Fruit fly (Drosophila melanogaster) whole organism, embryonic: ENCODE data around the gene CG14147.

ENCODE experiments used
- CG10431 ChIP-seq: fragments of 200-800 bp; sonication (Bioruptor generic); optimal IDR thresholded peaks from 3 replicates; lab custom pipeline; 2018; ENCODE audit warnings: missing biosample characterization, mild to moderate bottlenecking, missing genetic modification characterization
- CG10979 ChIP-seq: fragments of 200-800 bp; sonication (Bioruptor generic); optimal IDR thresholded peaks from 2 replicates; lab custom pipeline; 2018; ENCODE audit warnings: missing biosample characterization, mild to moderate bottlenecking, missing genetic modification characterization, moderate library complexity
- CG12391 ChIP-seq: fragments of 200-800 bp; sonication (Bioruptor generic); optimal IDR thresholded peaks from 3 replicates; lab custom pipeline; 2018; ENCODE audit warnings: missing biosample characterization, mild to moderate bottlenecking, missing genetic modification characterization, moderate library complexity
- CG13123 ChIP-seq: fragments of 200-800 bp; sonication (Bioruptor generic); optimal IDR thresholded peaks from 2 replicates; lab custom pipeline; 2016; ENCODE audit warnings: missing biosample characterization, missing genetic modification characterization
- CG14965 ChIP-seq: fragments of 200-800 bp; sonication (Bioruptor generic); optimal IDR thresholded peaks from 2 replicates; lab custom pipeline; 2016; ENCODE audit warnings: missing biosample characterization, missing genetic modification characterization, borderline replicate concordance
- CG1603 ChIP-seq: fragments of 200-800 bp; sonication (Bioruptor generic); optimal IDR thresholded peaks from 2 replicates; lab custom pipeline; 2019; ENCODE audit warnings: missing biosample characterization, mild to moderate bottlenecking, missing genetic modification characterization, moderate library complexity
- CG16815 ChIP-seq: fragments of 200-800 bp; sonication (Bioruptor generic); optimal IDR thresholded peaks from 3 replicates; lab custom pipeline; 2017; ENCODE audit warnings: missing biosample characterization, mild to moderate bottlenecking, missing genetic modification characterization
- CG17361 ChIP-seq: fragments of 200-800 bp; sonication (Bioruptor generic); IDR thresholded peaks from 3 replicates; pipeline ENCODE4 v1.3.6; 2022; ENCODE audit warnings: missing biosample characterization, missing genetic modification characterization
- CG17829 ChIP-seq: fragments of 200-800 bp; optimal IDR thresholded peaks from 2 replicates; lab custom pipeline; 2019; ENCODE audit warnings: missing biosample characterization, mild to moderate bottlenecking, missing genetic modification characterization, moderate library complexity
- CG2199 ChIP-seq: fragments of 200-800 bp; sonication (Bioruptor generic); IDR thresholded peaks from 3 replicates; pipeline ENCODE4 v1.3.6; 2022; ENCODE audit warnings: missing biosample characterization, missing genetic modification characterization
- CG30403 ChIP-seq: fragments of 200-800 bp; sonication (Bioruptor generic); optimal IDR thresholded peaks from 3 replicates; lab custom pipeline; 2016; ENCODE audit warnings: missing biosample characterization, missing genetic modification characterization
- CG30431 ChIP-seq: fragments of 200-800 bp; sonication (Bioruptor generic); optimal IDR thresholded peaks from 2 replicates; lab custom pipeline; 2017; ENCODE audit warnings: missing biosample characterization, missing genetic modification characterization
- CG3281 ChIP-seq: fragments of 200-800 bp; sonication (Bioruptor generic); optimal IDR thresholded peaks from 3 replicates; lab custom pipeline; 2017; ENCODE audit warnings: missing biosample characterization, mild to moderate bottlenecking, missing genetic modification characterization
- CG34376 ChIP-seq: fragments of 200-800 bp; sonication (Bioruptor generic); optimal IDR thresholded peaks from 2 replicates; lab custom pipeline; 2018; ENCODE audit warnings: missing biosample characterization, mild to moderate bottlenecking, missing genetic modification characterization
- CG4730 ChIP-seq: fragments of 200-800 bp; sonication (Bioruptor generic); IDR thresholded peaks from 2 replicates; pipeline ENCODE4 v1.3.6; 2022; ENCODE audit warnings: missing biosample characterization, missing genetic modification characterization
- CG6765 ChIP-seq: fragments of 200-800 bp; sonication (Bioruptor generic); optimal IDR thresholded peaks from 3 replicates; lab custom pipeline; 2017; ENCODE audit warnings: missing biosample characterization, mild to moderate bottlenecking, missing genetic modification characterization
- CG7556 ChIP-seq: fragments of 200-800 bp; sonication (Bioruptor generic); optimal IDR thresholded peaks from 2 replicates; lab custom pipeline; 2017; ENCODE audit warnings: missing biosample characterization, mild to moderate bottlenecking, missing genetic modification characterization
- CG8359 ChIP-seq: fragments of 200-800 bp; sonication (Bioruptor generic); optimal IDR thresholded peaks from 2 replicates; lab custom pipeline; 2017; ENCODE audit warnings: missing biosample characterization, mild to moderate bottlenecking, missing genetic modification characterization, borderline replicate concordance
- CG9932 ChIP-seq: fragments of 200-800 bp; sonication (Bioruptor generic); IDR thresholded peaks from 2 replicates; pipeline ENCODE4 v1.3.6; 2022; ENCODE audit warnings: missing biosample characterization, missing genetic modification characterization
- Dek ChIP-seq: fragments of 200-800 bp; sonication (Bioruptor generic); optimal IDR thresholded peaks from 3 replicates; lab custom pipeline; 2019; ENCODE audit warnings: missing biosample characterization, mild to moderate bottlenecking, missing genetic modification characterization, moderate library complexity
- Ets65A ChIP-seq: fragments of 200-800 bp; sonication (Bioruptor generic); peaks from one replicate; lab custom pipeline; 2016; ENCODE audit warnings: missing biosample characterization, missing genetic modification characterization
- Gsc ChIP-seq: fragments of 200-800 bp; sonication (Bioruptor generic); IDR thresholded peaks from 2 replicates; pipeline ENCODE4 v1.3.6; 2022; ENCODE audit warnings: missing biosample characterization, missing genetic modification characterization
- HLH4C ChIP-seq: fragments of 200-800 bp; sonication (Bioruptor generic); IDR thresholded peaks from 3 replicates; pipeline ENCODE4 v1.3.6; 2022; ENCODE audit warnings: missing biosample characterization, missing genetic modification characterization; ENCODE audit not compliant: partially characterized antibody
- Mad ChIP-seq: fragments of 200-800 bp; sonication (Bioruptor generic); optimal IDR thresholded peaks from 2 replicates; lab custom pipeline; 2016; ENCODE audit warnings: missing biosample characterization, missing genetic modification characterization
- Mes4 ChIP-seq: fragments of 200-800 bp; sonication (Bioruptor generic); optimal IDR thresholded peaks from 2 replicates; lab custom pipeline; 2016; ENCODE audit warnings: missing biosample characterization, missing genetic modification characterization
- Opbp ChIP-seq: fragments of 200-800 bp; sonication (Bioruptor generic); IDR thresholded peaks from 3 replicates; pipeline ENCODE4 v1.3.6; 2022; ENCODE audit warnings: missing biosample characterization, missing genetic modification characterization; ENCODE audit not compliant: partially characterized antibody
- Optix ChIP-seq: fragments of 200-800 bp; sonication (Bioruptor generic); IDR thresholded peaks from 3 replicates; pipeline ENCODE4 v1.3.6; 2022; ENCODE audit warnings: missing biosample characterization, missing genetic modification characterization
- PHDP ChIP-seq: fragments of 200-800 bp; sonication (Bioruptor generic); optimal IDR thresholded peaks from 3 replicates; lab custom pipeline; 2018; ENCODE audit warnings: missing biosample characterization, mild to moderate bottlenecking, missing genetic modification characterization, moderate library complexity
- Ptx1 ChIP-seq: fragments of 200-800 bp; sonication (Bioruptor generic); IDR thresholded peaks from 2 replicates; pipeline ENCODE4 v1.3.6; 2022; ENCODE audit warnings: missing biosample characterization, missing genetic modification characterization
- Sox102F ChIP-seq: fragments of 200-800 bp; sonication (Bioruptor generic); optimal IDR thresholded peaks from 2 replicates; lab custom pipeline; 2018; ENCODE audit warnings: missing biosample characterization, mild to moderate bottlenecking, missing genetic modification characterization, moderate library complexity
- Sry-δ ChIP-seq: fragments of 200-800 bp; sonication (Bioruptor generic); optimal IDR thresholded peaks from 2 replicates; lab custom pipeline; 2016; ENCODE audit warnings: missing biosample characterization, missing genetic modification characterization
- amos ChIP-seq: fragments of 200-800 bp; sonication (Bioruptor generic); IDR thresholded peaks from 2 replicates; pipeline ENCODE4 v1.3.6; 2022; ENCODE audit warnings: missing biosample characterization, missing genetic modification characterization; ENCODE audit not compliant: partially characterized antibody
- crc ChIP-seq: fragments of 200-800 bp; sonication (Bioruptor generic); optimal IDR thresholded peaks from 2 replicates; lab custom pipeline; 2016; ENCODE audit warnings: missing biosample characterization, missing genetic modification characterization
- dysf ChIP-seq: fragments of 200-800 bp; sonication (Bioruptor generic); IDR thresholded peaks from 3 replicates; pipeline ENCODE4 v1.3.6; 2022; ENCODE audit warnings: missing biosample characterization, missing genetic modification characterization
- exex ChIP-seq: fragments of 200-800 bp; sonication (Bioruptor generic); optimal IDR thresholded peaks from 4 replicates; lab custom pipeline; 2018; ENCODE audit warnings: missing biosample characterization, mild to moderate bottlenecking, missing genetic modification characterization, moderate library complexity
- gce ChIP-seq: fragments of 200-800 bp; sonication (Bioruptor generic); IDR thresholded peaks from 3 replicates; pipeline ENCODE4 v1.3.6; 2022; ENCODE audit warnings: missing biosample characterization, missing genetic modification characterization
- gem ChIP-seq: fragments of 200-800 bp; sonication (Bioruptor generic); optimal IDR thresholded peaks from 2 replicates; lab custom pipeline; 2019; ENCODE audit warnings: missing biosample characterization, mild to moderate bottlenecking, missing genetic modification characterization, moderate library complexity
- insv ChIP-seq, 2 experiments: fragments of 200-800 bp; sonication (Bioruptor generic); optimal IDR thresholded peaks; 3 replicates each; lab custom pipeline; 2016 to 2018; ENCODE audit warnings: missing biosample characterization in 2 of 2, missing genetic modification characterization in 2 of 2
- jigr1 ChIP-seq: fragments of 200-800 bp; sonication (Bioruptor generic); IDR thresholded peaks from 3 replicates; pipeline ENCODE4 v1.3.6; 2022; ENCODE audit warnings: missing biosample characterization, missing genetic modification characterization
- klu ChIP-seq: fragments of 200-800 bp; sonication (Bioruptor generic); IDR thresholded peaks from 2 replicates; pipeline ENCODE4 v1.3.6; 2022; ENCODE audit warnings: missing biosample characterization, missing genetic modification characterization
- lab ChIP-seq: fragments of 200-800 bp; sonication (Bioruptor generic); optimal IDR thresholded peaks from 3 replicates; lab custom pipeline; 2017; ENCODE audit warnings: missing biosample characterization, missing genetic modification characterization, mild to moderate bottlenecking, moderate library complexity, missing genetic modification reagents
- lilli ChIP-seq: fragments of 200-800 bp; sonication (Bioruptor generic); optimal IDR thresholded peaks from 3 replicates; lab custom pipeline; 2016; ENCODE audit warnings: missing biosample characterization, missing genetic modification characterization
- lola ChIP-seq, 3 experiments: fragments of >200 bp in 2 of 3; fragments of 200-800 bp in 1 of 3; sonication (Bioruptor generic) in 1 of 3; optimal IDR thresholded peaks; 2 replicates each; lab custom pipeline; 2017 to 2019; ENCODE audit warnings: missing biosample characterization in 3 of 3, missing genetic modification characterization in 3 of 3, mild to moderate bottlenecking in 1 of 3, moderate library complexity in 1 of 3
- oc ChIP-seq: fragments of 200-800 bp; sonication (Bioruptor generic); optimal IDR thresholded peaks from 2 replicates; lab custom pipeline; 2018; ENCODE audit warnings: missing biosample characterization, mild to moderate bottlenecking, missing genetic modification characterization, moderate library complexity
- pan ChIP-seq, 4 experiments: fragments of >200 bp in 3 of 4; fragments of 200-800 bp in 1 of 4; sonication (Bioruptor generic) in 1 of 4; optimal IDR thresholded peaks in 3 of 4; IDR thresholded peaks in 1 of 4; 2 replicates each; pipeline versions ENCODE4 v1.3.6 to Lab custom; 2017 to 2022; ENCODE audit warnings: missing biosample characterization in 2 of 4, missing genetic modification characterization in 2 of 4, mixed read lengths in 1 of 4
- sens ChIP-seq: fragments of 200-800 bp; sonication (Bioruptor generic); peaks from one replicate; lab custom pipeline; 2016; ENCODE audit warnings: missing biosample characterization, missing genetic modification characterization
- sr ChIP-seq: fragments of 200-800 bp; sonication (Bioruptor generic); IDR thresholded peaks from 3 replicates; pipeline ENCODE4 v1.3.6; 2022; ENCODE audit warnings: missing biosample characterization, missing genetic modification characterization
- unc-4 ChIP-seq: fragments of 200-800 bp; sonication (Bioruptor generic); IDR thresholded peaks from 2 replicates; pipeline ENCODE4 v1.3.6; 2022; ENCODE audit warnings: missing biosample characterization, missing genetic modification characterization; ENCODE audit not compliant: partially characterized antibody

CG14147 gene

dm6 chr3L:10962031-10962679 is 10.3 kb upstream of the CG14147 start:
- TF ChIP-seq gce (GFP tag; lab: Robert Waterston, UW) (no peak), pan (optimal IDR thresholded peaks at IDR 0.05; lab: Kevin White, UChicago) (no peak), pan (GFP tag; optimal IDR thresholded peaks at IDR 0.05 in 1 of 2, IDR thresholded peaks at IDR 0.05 in 1 of 2) (peak in 1 of 2 experiments; percentile 33), oc (peak; percentile 70), CG16815 (GFP tag; lab: Kevin White, UChicago) (peak; percentile 13), CG34376 (no peak), CG13123 (GFP tag; lab: Kevin White, UChicago) (no peak), amos (GFP tag; lab: Robert Waterston, UW) (no peak), HLH4C (GFP tag; lab: Robert Waterston, UW) (no peak), klu (0 out of 2 replicates have a peak, but pooled peaks have one; percentile 24), gem (tag; lab: Kevin White, UChicago) (peak; percentile 53), sr (no peak), CG14965 (GFP tag; lab: Kevin White, UChicago) (no peak), Mad (GFP tag; lab: Kevin White, UChicago) (no peak), lab (GFP tag; lab: Kevin White, UChicago) (no peak), CG6765 (GFP tag; lab: Kevin White, UChicago) (no peak), exex (tag; lab: Kevin White, UChicago) (no peak), CG2199 (GFP tag; lab: Robert Waterston, UW) (0 out of 3 replicates have a peak, but pooled peaks have one; percentile 46), CG30403 (GFP tag; lab: Kevin White, UChicago) (peak; percentile 20), CG10979 (peak; percentile 26), unc-4 (no peak), CG30431 (GFP tag; lab: Kevin White, UChicago) (peak; percentile 14), CG1603 (tag; lab: Kevin White, UChicago) (peak; percentile 60), CG9932 (GFP tag; lab: Robert Waterston, UW) (no peak), insv (GFP tag; optimal IDR thresholded peaks at IDR 0.05; lab: Kevin White, UChicago) (no peak), sens (peak; percentile 85), lilli (GFP tag; lab: Kevin White, UChicago) (no peak), Opbp (GFP tag; lab: Robert Waterston, UW) (0 out of 3 replicates have a peak, but pooled peaks have one; percentile 17), CG7556 (GFP tag; lab: Kevin White, UChicago) (peak; percentile 7), Gsc (GFP tag; lab: Robert Waterston, UW) (no peak), CG17829 (tag; lab: Kevin White, UChicago) (peak; percentile 8), jigr1 (no peak), CG17361 (GFP tag; lab: Robert Waterston, UW) (0 out of 3 replicates have a peak, but pooled peaks have one; percentile 19), Ets65A (GFP tag; lab: Kevin White, UChicago) (peak; percentile 90), CG10431 (GFP tag; lab: Kevin White, UChicago) (no peak), Mes4 (GFP tag; lab: Kevin White, UChicago) (no peak), Sry-δ (GFP tag; lab: Kevin White, UChicago) (no peak), crc (GFP tag; lab: Kevin White, UChicago) (no peak), Dek (tag; lab: Kevin White, UChicago) (no peak), Sox102F (GFP tag; lab: Kevin White, UChicago) (peak; percentile 29), lola (GFP tag; optimal IDR thresholded peaks at IDR 0.05; lab: Kevin White, UChicago) (peak in 1 of 3 experiments; percentile 59), PHDP (peak; percentile 24), dysf (GFP tag; lab: Robert Waterston, UW) (no peak), CG8359 (no peak), CG12391 (tag; lab: Kevin White, UChicago) (peak; percentile 10), Optix (GFP tag; lab: Robert Waterston, UW) (0 out of 3 replicates have a peak, but pooled peaks have one; percentile 34), Ptx1 (GFP tag; lab: Robert Waterston, UW) (0 out of 2 replicates have a peak, but pooled peaks have one; percentile 13), CG3281 (GFP tag; lab: Kevin White, UChicago) (no peak), CG4730 (no peak)
